Fruit fly (Drosophila melanogaster): ENCODE measurements around the gene CG12310.

DNA sequence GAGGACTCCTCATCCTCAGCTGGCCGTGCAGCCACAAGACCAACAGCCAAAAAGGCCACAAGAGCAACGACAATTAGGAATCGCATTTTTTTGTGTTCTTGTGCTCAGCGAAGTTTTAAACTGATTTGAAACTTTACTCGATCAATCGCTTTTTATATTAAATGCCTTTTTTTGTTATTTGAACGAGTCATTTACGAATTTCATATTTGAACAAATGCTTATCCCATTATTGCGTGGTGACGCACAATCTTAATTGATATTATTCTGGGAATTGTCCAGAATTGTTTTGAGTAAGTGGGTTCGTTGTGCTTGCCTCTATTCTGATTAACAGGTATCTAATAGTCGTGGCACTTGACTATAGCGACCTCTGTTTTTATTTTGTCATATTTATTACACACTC is 1.8 kb upstream of the CG12310 start, which contains the start of gene CG13461:
- TF ChIP-seq fru (GFP tag; optimal IDR thresholded peaks at IDR 0.05) = no peak
- no peak for TF ChIP-seq lola (GFP tag; optimal IDR thresholded peaks at IDR 0.05)
- no peak for TF ChIP-seq h (GFP tag; optimal IDR thresholded peaks at IDR 0.05)
- TF ChIP-seq Sp1 (GFP tag; optimal IDR thresholded peaks at IDR 0.05) = no peak
- TF ChIP-seq Hr78 (GFP tag; optimal IDR thresholded peaks at IDR 0.05) = no peak
- no peak for TF ChIP-seq dl (GFP tag; optimal IDR thresholded peaks at IDR 0.05; ENCODE audit: insufficient read depth in 1 of 2, partially characterized antibody in 2 of 2)
- TF ChIP-seq psq (GFP tag; optimal IDR thresholded peaks at IDR 0.05) = no peak
- no peak for TF ChIP-seq Hnf4 (GFP tag; optimal IDR thresholded peaks at IDR 0.05)
- TF ChIP-seq brk (GFP tag; optimal IDR thresholded peaks at IDR 0.05) = no peak
- no peak for TF ChIP-seq dmrt93B (GFP tag; optimal IDR thresholded peaks at IDR 0.05)
- no peak for TF ChIP-seq Myc (optimal IDR thresholded peaks at IDR 0.05)
- TF ChIP-seq Jra (GFP tag; optimal IDR thresholded peaks at IDR 0.05) = no peak
- TF ChIP-seq ey (GFP tag; optimal IDR thresholded peaks at IDR 0.05) = no peak
- no peak for TF ChIP-seq Dif (GFP tag; optimal IDR thresholded peaks at IDR 0.05; ENCODE audit: partially characterized antibody)
